Fruit fly (Drosophila melanogaster) whole organism, wandering third instar larva: ENCODE measurements around the gene Osi7.

ENCODE experiments used
- Abd-B ChIP-seq: fragments of >200 bp; optimal IDR thresholded peaks from 2 replicates; lab custom pipeline; 2017; ENCODE audit warnings: missing biosample characterization, missing genetic modification characterization
- Hnf4 ChIP-seq: fragments of 200-800 bp; sonication (Bioruptor generic); optimal IDR thresholded peaks from 2 replicates; lab custom pipeline; 2016; ENCODE audit warnings: missing biosample characterization, mild to moderate bottlenecking, missing genetic modification characterization
- Myc ChIP-seq: fragments of >200 bp; optimal IDR thresholded peaks from 2 replicates; lab custom pipeline; 2017
- Rel ChIP-seq, 2 experiments: fragments of 200-800 bp; sonication (Bioruptor generic) in 1 of 2; optimal IDR thresholded peaks; 2 replicates in 1 of 2; 3 replicates in 1 of 2; lab custom pipeline; 2016 to 2019; ENCODE audit warnings: mild to moderate bottlenecking in 2 of 2, missing biosample characterization in 2 of 2, missing genetic modification characterization in 2 of 2, moderate library complexity in 1 of 2
- Vsx2 ChIP-seq: fragments of 200-300, 225-300 bp; sonication (Bioruptor generic); optimal IDR thresholded peaks from 2 replicates; lab custom pipeline; 2018; ENCODE audit warnings: missing biosample characterization, missing genetic modification characterization; ENCODE audit not compliant: partially characterized antibody
- dmrt93B ChIP-seq: fragments of 200-800 bp; sonication (Bioruptor generic); optimal IDR thresholded peaks from 2 replicates; lab custom pipeline; 2018; ENCODE audit warnings: missing biosample characterization, mild to moderate bottlenecking, missing genetic modification characterization
- h ChIP-seq: fragments of 200-800 bp; sonication (Bioruptor generic); optimal IDR thresholded peaks from 3 replicates; lab custom pipeline; 2016; ENCODE audit warnings: missing biosample characterization, mild to moderate bottlenecking, missing genetic modification characterization
- lola ChIP-seq: fragments of >200 bp; optimal IDR thresholded peaks from 2 replicates; lab custom pipeline; 2017; ENCODE audit warnings: missing biosample characterization, missing genetic modification characterization
- pan ChIP-seq: fragments of >200 bp; optimal IDR thresholded peaks from 2 replicates; lab custom pipeline; 2017
- psq ChIP-seq: fragments of 200-800 bp; sonication (Bioruptor generic); optimal IDR thresholded peaks from 3 replicates; lab custom pipeline; 2017; ENCODE audit warnings: missing biosample characterization, mild to moderate bottlenecking, missing genetic modification characterization, moderate library complexity
- tai ChIP-seq: sonication (Bioruptor generic); optimal IDR thresholded peaks from 2 replicates; lab custom pipeline; 2016; ENCODE audit warnings: missing biosample characterization, missing genetic modification characterization
- usp ChIP-seq: fragments of >200 bp; optimal IDR thresholded peaks from 2 replicates; lab custom pipeline; 2017; ENCODE audit warnings: missing biosample characterization, missing genetic modification characterization

dm6 chr3R:6211041-6211377, 37.8 kb upstream of the Osi7 start:
- TF ChIP-seq psq: no peak
- TF ChIP-seq h (GFP tag; lab: Kevin White, UChicago): no peak
- no peak for TF ChIP-seq usp (GFP tag; lab: Kevin White, UChicago)
- TF ChIP-seq Rel (GFP tag; optimal IDR thresholded peaks at IDR 0.05; lab: Kevin White, UChicago): no peak
- TF ChIP-seq Rel (tag; optimal IDR thresholded peaks at IDR 0.05; lab: Kevin White, UChicago): no peak
- TF ChIP-seq tai (GFP tag; lab: Kevin White, UChicago): no peak
- TF ChIP-seq pan (lab: Kevin White, UChicago): no peak
- TF ChIP-seq Myc: no peak
- no peak for TF ChIP-seq Hnf4
- no peak for TF ChIP-seq Abd-B (GFP tag; lab: Kevin White, UChicago)
- no peak for TF ChIP-seq lola (GFP tag; lab: Kevin White, UChicago)
- no peak for TF ChIP-seq dmrt93B (GFP tag; lab: Kevin White, UChicago)
- TF ChIP-seq Vsx2 (GFP tag; lab: Kevin White, UChicago): no peak
